Worm (Caenorhabditis elegans) whole organism, young adult: ENCODE results near the gene C16A11.5.

Experiments used
- B0019.2 ChIP-seq: fragments of 200-800 bp; sonication (Bioruptor generic); conservative IDR thresholded peaks from 2 replicates; pipeline ENCODE4 v1.3.6; 2022; ENCODE audit warnings: missing genetic modification reagents, missing genetic modification characterization, missing compliant biosample characterization
- aptf-2 ChIP-seq: fragments of 200-800 bp; sonication (Bioruptor generic); conservative IDR thresholded peaks from 2 replicates; pipeline ENCODE4 v1.3.6; 2022; ENCODE audit warnings: missing genetic modification reagents, missing genetic modification characterization, missing compliant biosample characterization
- lin-40 ChIP-seq: sonication (generic microtip); optimal IDR thresholded peaks from 2 replicates; lab custom pipeline; 2016; ENCODE audit warnings: missing genetic modification characterization, mild to moderate bottlenecking, missing compliant biosample characterization, missing genotype, missing genetic modification reagents
- tbp1 ChIP-seq: fragments of 200-800 bp; sonication (Bioruptor generic); optimal IDR thresholded peaks from 2 replicates; lab custom pipeline; 2018; ENCODE audit warnings: mild to moderate bottlenecking, missing genetic modification characterization, missing compliant biosample characterization
- unc-130 ChIP-seq: sonication (generic microtip); optimal IDR thresholded peaks from 2 replicates; lab custom pipeline; 2016; ENCODE audit warnings: missing genetic modification reagents, missing genetic modification characterization, missing compliant biosample characterization
- unc-62 ChIP-seq: fragments of 150-350 bp; optimal IDR thresholded peaks from 2 replicates; lab custom pipeline; 2014; ENCODE audit warnings: missing biosample characterization, missing genetic modification reagents, missing genetic modification characterization
- ztf-26 ChIP-seq: sonication (generic microtip); optimal IDR thresholded peaks from 2 replicates; lab custom pipeline; 2017; ENCODE audit warnings: missing genetic modification characterization, missing compliant biosample characterization

DNA sequence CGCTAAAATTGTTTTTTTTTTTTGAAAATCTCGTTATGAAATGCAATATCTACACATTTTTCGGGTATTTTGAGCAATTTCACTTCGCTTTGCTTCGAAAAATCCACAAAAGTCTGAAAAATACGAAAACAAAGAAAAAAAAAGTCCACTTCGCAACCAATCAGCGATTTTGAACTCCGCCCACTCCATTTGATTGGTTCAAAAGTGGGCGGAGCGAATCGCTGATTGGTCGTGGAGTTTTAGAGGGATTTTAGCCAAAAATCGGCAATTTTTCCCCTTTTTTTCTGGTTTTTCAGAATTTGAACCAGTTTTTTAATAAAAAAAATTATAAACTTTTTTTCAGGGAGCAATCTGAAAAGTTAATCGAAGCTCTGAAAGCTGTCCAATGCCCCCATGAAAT lies 15.9 kb downstream of the C16A11.5 start:
- TF ChIP-seq ztf-26 (tag; lab: Kevin White, UChicago): no peak
- no peak for TF ChIP-seq aptf-2 (GFP tag; lab: Robert Waterston, UW)
- no peak for TF ChIP-seq lin-40 (tag; lab: Kevin White, UChicago)
- no peak for TF ChIP-seq unc-130 (GFP tag; lab: Kevin White, UChicago)
- no peak for TF ChIP-seq tbp1 (GFP tag; lab: Kevin White, UChicago)
- no peak for TF ChIP-seq B0019.2 (GFP tag; lab: Robert Waterston, UW)
- TF ChIP-seq unc-62 (GFP tag; lab: Kevin White, UChicago): no peak
